Worm (Caenorhabditis elegans): ENCODE results near the gene F14F9.5.

DNA sequence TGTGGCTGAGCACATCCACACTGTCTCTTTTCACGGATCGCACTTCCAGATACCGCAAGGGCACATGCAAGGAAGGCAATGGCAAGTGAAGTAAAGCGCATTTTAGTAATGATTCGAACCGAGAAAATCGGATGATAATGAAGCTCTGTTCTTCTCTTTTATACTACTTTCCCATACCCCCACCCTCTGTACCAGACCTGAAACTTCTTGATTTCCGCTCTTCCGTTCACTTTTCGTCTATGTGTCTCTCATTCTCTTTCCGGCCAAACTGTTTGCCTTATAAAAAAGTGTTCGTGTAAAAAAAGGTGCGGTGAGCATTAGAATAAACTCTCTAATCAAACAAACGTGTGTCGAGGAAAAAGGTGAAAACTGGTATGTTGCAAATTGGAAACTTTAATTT lies 34.9 kb downstream of the F14F9.5 start, which contains the start of gene abu-6:
- TF ChIP-seq lsy-2 (tag; optimal IDR thresholded peaks at IDR 0.05) (no peak), sma-9 (GFP tag; optimal IDR thresholded peaks at IDR 0.05) (no peak), sma-9 (tag; optimal IDR thresholded peaks at IDR 0.05) (no peak), elt-1 (tag; optimal IDR thresholded peaks at IDR 0.05) (no peak), unc-39 (tag; optimal IDR thresholded peaks at IDR 0.05) (no peak)
